Worm (Caenorhabditis elegans) whole organism, young adult: Measurements from ENCODE around the gene spp-14.

Source experiments
- B0336.3 ChIP-seq: fragments of 200-800 bp; sonication (Bioruptor generic); IDR thresholded peaks from 2 replicates; pipeline ENCODE4 v1.3.6; 2022; ENCODE audit warnings: missing genetic modification characterization, missing compliant biosample characterization
- D2030.7 ChIP-seq: fragments of 200-800 bp; sonication (Bioruptor generic); IDR thresholded peaks from 2 replicates; pipeline ENCODE4 v1.3.6; 2022; ENCODE audit warnings: missing genetic modification reagents, missing genetic modification characterization, missing compliant biosample characterization
- F37B4.10 ChIP-seq: fragments of 200-800 bp; sonication (Bioruptor generic); IDR thresholded peaks from 2 replicates; pipeline ENCODE4 v1.3.6; 2022; ENCODE audit warnings: missing genetic modification characterization, missing compliant biosample characterization
- F57A8.1 ChIP-seq: fragments of 200-800 bp; sonication (Bioruptor generic); optimal IDR thresholded peaks from 2 replicates; lab custom pipeline; 2018; ENCODE audit warnings: mild to moderate bottlenecking, missing genetic modification characterization, moderate library complexity, missing compliant biosample characterization
- K11D2.4 ChIP-seq: fragments of 200-800 bp; sonication (Bioruptor generic); IDR thresholded peaks from 2 replicates; pipeline ENCODE4 v1.3.6; 2022; ENCODE audit warnings: missing genetic modification reagents, missing genetic modification characterization, missing compliant biosample characterization
- K12H6.12 ChIP-seq: fragments of 200-800 bp; sonication (Bioruptor generic); optimal IDR thresholded peaks from 2 replicates; lab custom pipeline; 2018; ENCODE audit warnings: mild to moderate bottlenecking, missing genetic modification characterization, missing compliant biosample characterization
- Y53F4B.3 ChIP-seq: fragments of 200-800 bp; sonication (Bioruptor generic); IDR thresholded peaks from 2 replicates; pipeline ENCODE4 v1.3.6; 2022; ENCODE audit warnings: missing genetic modification reagents, missing genetic modification characterization, missing compliant biosample characterization
- ZK185.1 ChIP-seq: sonication (generic microtip); optimal IDR thresholded peaks from 2 replicates; lab custom pipeline; 2016; ENCODE audit warnings: mild to moderate bottlenecking, missing genetic modification characterization, missing compliant biosample characterization; ENCODE audit not compliant: poor library complexity, severe bottlenecking
- akir-1 ChIP-seq: fragments of 200-800 bp; sonication (Bioruptor generic); optimal IDR thresholded peaks from 2 replicates; lab custom pipeline; 2018; ENCODE audit warnings: mild to moderate bottlenecking, missing genetic modification characterization, moderate library complexity, missing compliant biosample characterization
- atf-7 ChIP-seq: sonication (generic microtip); optimal IDR thresholded peaks from 2 replicates; lab custom pipeline; 2017; ENCODE audit warnings: mild to moderate bottlenecking, missing genetic modification characterization, missing compliant biosample characterization
- ccch-3 ChIP-seq: fragments of 200-800 bp; sonication (Bioruptor generic); optimal IDR thresholded peaks from 2 replicates; lab custom pipeline; 2018; ENCODE audit warnings: mild to moderate bottlenecking, missing genetic modification characterization, missing compliant biosample characterization
- cebp-1 ChIP-seq, 2 experiments: fragments of 200-800 bp in 1 of 2; sonication (Bioruptor generic) in 1 of 2; sonication (generic microtip) in 1 of 2; IDR thresholded peaks in 1 of 2; optimal IDR thresholded peaks in 1 of 2; 2 replicates each; pipeline versions ENCODE4 v1.3.6 to Lab custom; 2017 to 2022; ENCODE audit warnings: missing compliant biosample characterization in 2 of 2, missing genetic modification characterization in 2 of 2, mild to moderate bottlenecking in 1 of 2, missing genetic modification reagents in 1 of 2, moderate library complexity in 1 of 2
- ceh-100 ChIP-seq: fragments of 200-800 bp; sonication (Bioruptor generic); IDR thresholded peaks from 2 replicates; pipeline ENCODE4 v1.3.6; 2022; ENCODE audit warnings: missing genetic modification reagents, missing genetic modification characterization, missing compliant biosample characterization
- ceh-58 ChIP-seq: fragments of 200-800 bp; sonication (Bioruptor generic); IDR thresholded peaks from 2 replicates; pipeline ENCODE4 v1.3.6; 2022; ENCODE audit warnings: missing genetic modification characterization, missing compliant biosample characterization
- ceh-91 ChIP-seq: fragments of 200-800 bp; sonication (Bioruptor generic); IDR thresholded peaks from 2 replicates; pipeline ENCODE4 v1.3.6; 2022; ENCODE audit warnings: missing genetic modification reagents, missing genetic modification characterization, missing compliant biosample characterization
- chd-7 ChIP-seq: sonication (generic microtip); optimal IDR thresholded peaks from 2 replicates; lab custom pipeline; 2016; ENCODE audit warnings: mild to moderate bottlenecking, missing genetic modification characterization, moderate library complexity, missing compliant biosample characterization
- dpff-1 ChIP-seq: sonication (generic microtip); optimal IDR thresholded peaks from 2 replicates; lab custom pipeline; 2017; ENCODE audit warnings: mild to moderate bottlenecking, missing genetic modification characterization, missing compliant biosample characterization
- dpl-1 ChIP-seq: fragments of 150-350 bp; optimal IDR thresholded peaks from 2 replicates; lab custom pipeline; 2014; ENCODE audit warnings: missing biosample characterization, missing genetic modification reagents, missing genetic modification characterization
- efl-1 ChIP-seq: fragments of 150-350 bp; optimal IDR thresholded peaks from 2 replicates; lab custom pipeline; 2014; ENCODE audit warnings: missing biosample characterization, missing genetic modification reagents, missing genetic modification characterization
- egl-44 ChIP-seq: fragments of 200-800 bp; sonication (Bioruptor generic); IDR thresholded peaks from 2 replicates; pipeline ENCODE4 v1.3.6; 2022; ENCODE audit warnings: missing genetic modification reagents, missing genetic modification characterization, missing compliant biosample characterization
- fkh-3 ChIP-seq: sonication (generic microtip); optimal IDR thresholded peaks from 2 replicates; lab custom pipeline; 2016; ENCODE audit warnings: mild to moderate bottlenecking, missing genetic modification characterization, missing compliant biosample characterization
- him-1 ChIP-seq: sonication (generic microtip); optimal IDR thresholded peaks from 2 replicates; lab custom pipeline; 2016; ENCODE audit warnings: missing genotype, missing genetic modification reagents, missing genetic modification characterization, missing compliant biosample characterization
- hlh-26 ChIP-seq: fragments of 200-800 bp; sonication (Bioruptor generic); conservative IDR thresholded peaks from 2 replicates; pipeline ENCODE4 v1.3.6; 2022; ENCODE audit warnings: missing genetic modification reagents, missing genetic modification characterization, missing compliant biosample characterization
- hrde-1 ChIP-seq: sonication (generic microtip); optimal IDR thresholded peaks from 2 replicates; lab custom pipeline; 2016; ENCODE audit warnings: missing genetic modification characterization, mild to moderate bottlenecking, missing compliant biosample characterization, moderate library complexity, missing genotype, missing genetic modification reagents, borderline replicate concordance
- lin-26 ChIP-seq: fragments of 200-800 bp; sonication (Bioruptor generic); IDR thresholded peaks from 2 replicates; pipeline ENCODE4 v1.3.6; 2022; ENCODE audit warnings: missing genetic modification reagents, missing genetic modification characterization, missing compliant biosample characterization
- lin-54 ChIP-seq: fragments of 200-800 bp; sonication (Bioruptor generic); optimal IDR thresholded peaks from 2 replicates; lab custom pipeline; 2018; ENCODE audit warnings: mild to moderate bottlenecking, missing genetic modification characterization, missing compliant biosample characterization
- lsy-27 ChIP-seq: sonication (generic microtip); optimal IDR thresholded peaks from 2 replicates; lab custom pipeline; 2017; ENCODE audit warnings: missing genetic modification characterization, mild to moderate bottlenecking, missing compliant biosample characterization, antibody characterized with exemption, missing genotype, borderline replicate concordance; ENCODE audit not compliant: insufficient read depth
- nfyb-1 ChIP-seq: fragments of 200-800 bp; sonication (Bioruptor generic); IDR thresholded peaks from 2 replicates; pipeline ENCODE4 v1.3.6; 2022; ENCODE audit warnings: missing genetic modification reagents, missing genetic modification characterization, missing compliant biosample characterization
- nhr-120 ChIP-seq: fragments of 200-800 bp; sonication (Bioruptor generic); IDR thresholded peaks from 2 replicates; pipeline ENCODE4 v1.3.6; 2022; ENCODE audit warnings: missing genetic modification characterization, missing compliant biosample characterization
- nhr-179 ChIP-seq: sonication (generic microtip); optimal IDR thresholded peaks from 2 replicates; lab custom pipeline; 2016; ENCODE audit warnings: mild to moderate bottlenecking, missing genetic modification characterization, missing compliant biosample characterization
- pha-4 ChIP-seq: fragments of 150-350 bp; sonication (generic microtip); optimal IDR thresholded peaks from 2 replicates; lab custom pipeline; 2014; ENCODE audit warnings: missing biosample characterization, missing genetic modification reagents, missing genetic modification characterization
- repo-1 ChIP-seq: sonication (generic microtip); optimal IDR thresholded peaks from 2 replicates; lab custom pipeline; 2017; ENCODE audit warnings: mild to moderate bottlenecking, missing genetic modification characterization, missing compliant biosample characterization
- rpc-1 ChIP-seq, 2 experiments: fragments of 150-350 bp in 1 of 2; sonication (generic microtip) in 1 of 2; optimal IDR thresholded peaks; 2 replicates each; lab custom pipeline; 2014 to 2018; ENCODE audit warnings: missing biosample characterization in 1 of 2, missing genetic modification characterization in 1 of 2, missing genetic modification reagents in 1 of 2, missing genotype in 1 of 2
- snpc-1.3 ChIP-seq: sonication (generic microtip); optimal IDR thresholded peaks from 2 replicates; lab custom pipeline; 2017; ENCODE audit warnings: missing genetic modification characterization, mild to moderate bottlenecking, missing compliant biosample characterization, antibody characterized with exemption, moderate library complexity, missing genotype, missing genetic modification reagents; ENCODE audit not compliant: insufficient read depth
- snpc-3.4 ChIP-seq: sonication (generic microtip); optimal IDR thresholded peaks from 2 replicates; lab custom pipeline; 2017; ENCODE audit warnings: missing genetic modification characterization, mild to moderate bottlenecking, missing compliant biosample characterization, antibody characterized with exemption, moderate library complexity, missing genotype, missing genetic modification reagents
- snpc-4 ChIP-seq, 5 experiments: fragments of 150-350 bp in 1 of 5; sonication (generic microtip) in 4 of 5; optimal IDR thresholded peaks; 2 replicates each; lab custom pipeline; 2014 to 2018; ENCODE audit warnings: missing genetic modification characterization in 5 of 5, missing biosample characterization in 3 of 5, antibody characterized with exemption in 2 of 5, mild to moderate bottlenecking in 2 of 5, missing compliant biosample characterization in 2 of 5, missing genotype in 2 of 5, moderate library complexity in 2 of 5, missing genetic modification reagents in 1 of 5
- somi-1 ChIP-seq: fragments of 200-800 bp; sonication (Bioruptor generic); optimal IDR thresholded peaks from 2 replicates; lab custom pipeline; 2018; ENCODE audit warnings: mild to moderate bottlenecking, missing genetic modification characterization, missing compliant biosample characterization
- tlf-1 ChIP-seq: fragments of 200-800 bp; sonication (Bioruptor generic); optimal IDR thresholded peaks from 2 replicates; lab custom pipeline; 2018; ENCODE audit warnings: mild to moderate bottlenecking, missing genetic modification characterization, missing compliant biosample characterization
- xnd-1 ChIP-seq: sonication (generic microtip); optimal IDR thresholded peaks from 2 replicates; lab custom pipeline; 2016; ENCODE audit warnings: missing genotype, missing genetic modification reagents, missing genetic modification characterization, missing compliant biosample characterization
- ztf-18 ChIP-seq: sonication (generic microtip); optimal IDR thresholded peaks from 2 replicates; lab custom pipeline; 2016; ENCODE audit warnings: missing genotype, mild to moderate bottlenecking, missing genetic modification characterization, missing compliant biosample characterization
- ztf-22 ChIP-seq: fragments of 200-800 bp; sonication (Bioruptor generic); optimal IDR thresholded peaks from 2 replicates; lab custom pipeline; 2018; ENCODE audit warnings: mild to moderate bottlenecking, missing genetic modification characterization, moderate library complexity, missing compliant biosample characterization
- ztf-28 ChIP-seq: fragments of 200-800 bp; sonication (Bioruptor generic); IDR thresholded peaks from 2 replicates; pipeline ENCODE4 v1.3.6; 2022; ENCODE audit warnings: missing genetic modification reagents, missing genetic modification characterization, missing compliant biosample characterization

The spp-14 gene

ce11 chrX:7750084-7750483 is 24.3 kb downstream of the spp-14 start (continued):
- TF ChIP-seq pha-4 (no peak), efl-1 (GFP tag; lab: Kevin White, UChicago) (no peak), lsy-27 (no peak), snpc-3.4 (tag; lab: Kevin White, UChicago) (no peak), egl-44 (GFP tag; lab: Robert Waterston, UW) (no peak), K12H6.12 (no peak)

DNA sequence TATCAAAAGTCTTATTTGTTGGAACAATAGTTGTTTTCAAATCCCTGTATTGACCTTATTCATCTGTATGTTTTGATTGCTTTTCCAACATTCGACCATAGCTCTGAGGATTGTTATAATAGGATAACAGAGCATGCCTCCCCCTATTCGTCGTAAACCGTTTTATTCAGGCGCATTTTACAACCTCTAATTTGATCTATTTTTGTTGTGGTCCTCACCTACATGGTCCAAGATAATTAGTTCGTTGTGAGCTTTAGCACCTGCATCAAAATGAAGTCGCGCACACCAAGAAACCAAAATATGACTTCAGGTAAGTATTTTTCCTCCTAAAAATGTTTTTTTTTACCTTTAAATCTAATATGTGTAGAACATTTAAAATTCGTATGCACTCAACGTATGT is 27.0 kb downstream of the spp-14 start, which contains the start of gene deg-1:
Gene deg-1 (plus strand): TSS at position 301 of the 400 bp plus-strand sequence.
- TF ChIP-seq dpff-1 (tag; lab: Kevin White, UChicago) (no peak), him-1 (tag; lab: Kevin White, UChicago) (no peak), snpc-4 (GFP tag; optimal IDR thresholded peaks at IDR 0.05; lab: Kevin White, UChicago) (no peak), snpc-4 (tag; optimal IDR thresholded peaks at IDR 0.05; lab: Kevin White, UChicago) (no peak), xnd-1 (tag; lab: Kevin White, UChicago) (no peak), cebp-1 (GFP tag; IDR thresholded peaks at IDR 0.05; lab: Robert Waterston, UW) (no peak), cebp-1 (tag; optimal IDR thresholded peaks at IDR 0.05; lab: Kevin White, UChicago) (no peak), ceh-100 (no peak)

DNA sequence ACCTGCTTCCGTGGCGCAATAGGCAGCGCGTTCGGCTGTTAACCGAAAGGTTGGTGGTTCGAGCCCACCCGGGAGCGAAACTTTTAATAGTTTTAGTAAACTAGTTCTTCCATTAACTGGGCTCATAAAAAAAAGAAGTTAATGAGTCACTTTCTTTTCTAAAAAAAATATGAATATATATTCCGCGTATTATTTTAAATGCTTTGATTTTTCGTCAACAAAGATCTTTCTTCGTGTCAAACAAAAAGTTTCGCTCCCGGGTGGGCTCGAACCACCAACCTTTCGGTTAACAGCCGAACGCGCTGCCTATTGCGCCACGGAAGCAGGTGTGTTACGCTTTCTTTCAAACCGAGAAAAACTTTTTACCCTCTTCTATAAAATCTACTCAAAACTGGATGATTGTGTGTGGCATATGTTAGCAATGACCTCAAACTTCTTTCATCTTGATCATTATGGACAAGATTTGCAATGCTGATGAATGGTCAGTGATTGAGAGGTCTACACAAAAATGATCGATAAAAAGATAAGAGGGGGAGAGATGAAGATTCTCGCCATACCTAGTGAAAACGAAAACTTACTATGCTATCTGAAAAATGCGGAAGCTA is 48.0 kb downstream of the spp-14 start:
- no peak for TF ChIP-seq cebp-1 (GFP tag; IDR thresholded peaks at IDR 0.05; lab: Robert Waterston, UW)
- peak; percentile 50 for TF ChIP-seq cebp-1 (tag; optimal IDR thresholded peaks at IDR 0.05; lab: Kevin White, UChicago)
- TF ChIP-seq K11D2.4 (GFP tag; lab: Robert Waterston, UW): no peak
- no peak for TF ChIP-seq hlh-26 (GFP tag; lab: Robert Waterston, UW)
- TF ChIP-seq F37B4.10 (GFP tag; lab: Robert Waterston, UW): no peak
- no peak for TF ChIP-seq ceh-100
- TF ChIP-seq somi-1 (GFP tag; lab: Kevin White, UChicago): peak; percentile 25
- no peak for TF ChIP-seq akir-1
- TF ChIP-seq lin-26: peak; percentile 89
- peak; percentile 38 for TF ChIP-seq snpc-3.4 (tag; lab: Kevin White, UChicago)
- TF ChIP-seq atf-7 (tag; lab: Kevin White, UChicago): no peak
- TF ChIP-seq ztf-22: peak; percentile 6
- TF ChIP-seq snpc-1.3 (tag; lab: Kevin White, UChicago): peak; percentile 12
- peak; percentile 68 for TF ChIP-seq ZK185.1
- TF ChIP-seq ztf-28 (GFP tag; lab: Robert Waterston, UW): 0 out of 2 replicates have a peak, but pooled peaks have one; percentile 50
- no peak for TF ChIP-seq tlf-1
- no peak for TF ChIP-seq ccch-3 (GFP tag; lab: Kevin White, UChicago)
- TF ChIP-seq dpl-1: no peak
- TF ChIP-seq fkh-3 (tag; lab: Kevin White, UChicago): no peak
- no peak for TF ChIP-seq lin-54 (GFP tag; lab: Kevin White, UChicago)
- TF ChIP-seq nhr-179 (tag; lab: Kevin White, UChicago): no peak
- TF ChIP-seq nfyb-1 (GFP tag; lab: Robert Waterston, UW): no peak; the same call in 1 of the 2 replicates
- no peak for TF ChIP-seq ceh-58 (GFP tag; lab: Robert Waterston, UW)
- TF ChIP-seq D2030.7: peak; percentile 83
- TF ChIP-seq chd-7 (tag; lab: Kevin White, UChicago): peak; percentile 50
- TF ChIP-seq hrde-1: peak; percentile 35
- no peak for TF ChIP-seq F57A8.1 (GFP tag; lab: Kevin White, UChicago)
- peak; percentile 58 for TF ChIP-seq ztf-18
- no peak for TF ChIP-seq ceh-91 (GFP tag; lab: Robert Waterston, UW)
- TF ChIP-seq B0336.3: no peak
- no peak for TF ChIP-seq nhr-120 (GFP tag; lab: Robert Waterston, UW)
- 0 out of 2 replicates have a peak, but pooled peaks have one; percentile 42 for TF ChIP-seq Y53F4B.3
- TF ChIP-seq rpc-1 (optimal IDR thresholded peaks at IDR 0.05; lab: Kevin White, UChicago): peak; percentile 78
- peak; percentile 92 for TF ChIP-seq rpc-1 (tag; optimal IDR thresholded peaks at IDR 0.05; lab: Kevin White, UChicago)
- TF ChIP-seq repo-1 (tag; lab: Kevin White, UChicago): no peak
